Worm (Caenorhabditis elegans): ENCODE data around the gene Y19D10B.6.

DNA sequence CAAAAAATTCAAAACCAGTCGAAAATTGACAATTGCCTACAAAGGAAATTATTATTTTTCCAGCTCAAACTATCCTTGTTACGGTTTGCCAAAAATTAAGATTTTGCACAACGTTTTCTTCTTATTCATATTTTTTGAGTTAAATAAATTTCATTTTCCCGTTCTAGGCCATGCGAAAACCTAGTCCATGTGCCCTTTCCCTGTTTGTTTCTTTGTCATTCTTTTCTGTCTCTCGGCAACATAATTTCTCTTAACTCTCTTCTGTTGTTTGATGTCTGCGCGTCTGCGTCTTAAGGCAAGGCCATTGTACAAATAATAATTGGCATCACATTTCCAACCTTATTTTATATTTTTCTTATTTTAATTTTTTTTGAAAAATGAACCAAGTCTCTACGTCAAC, 39.4 kb downstream of the Y19D10B.6 start, which contains the start of gene nhr-228:
- no peak for TF ChIP-seq dao-5 (tag; optimal IDR thresholded peaks at IDR 0.05)
- no peak for TF ChIP-seq him-1 (tag; optimal IDR thresholded peaks at IDR 0.05)
